Worm (Caenorhabditis elegans) whole organism, late embryonic: ENCODE data around the gene prx-19.

Source experiments
- ceh-18 ChIP-seq: sonication (generic microtip); optimal IDR thresholded peaks from 2 replicates; lab custom pipeline; 2016; ENCODE audit warnings: missing genetic modification characterization, missing compliant biosample characterization
- ceh-19 ChIP-seq: fragments of 200-800 bp; sonication (Bioruptor generic); optimal IDR thresholded peaks from 2 replicates; lab custom pipeline; 2018; ENCODE audit warnings: mild to moderate bottlenecking, missing genetic modification characterization, missing compliant biosample characterization
- ceh-6 ChIP-seq: fragments of 200-800 bp; sonication (Bioruptor generic); optimal IDR thresholded peaks from 2 replicates; lab custom pipeline; 2018; ENCODE audit warnings: mild to moderate bottlenecking, missing genetic modification characterization, missing compliant biosample characterization
- ceh-9 ChIP-seq: sonication (generic microtip); optimal IDR thresholded peaks from 2 replicates; lab custom pipeline; 2016; ENCODE audit warnings: mild to moderate bottlenecking, missing genetic modification characterization, inconsistent platforms, missing compliant biosample characterization
- dve-1 ChIP-seq: sonication (generic microtip); optimal IDR thresholded peaks from 2 replicates; lab custom pipeline; 2017; ENCODE audit warnings: antibody characterized with exemption, mild to moderate bottlenecking, missing genetic modification characterization, missing compliant biosample characterization
- lim-6 ChIP-seq: sonication (generic microtip); optimal IDR thresholded peaks from 2 replicates; lab custom pipeline; 2016; ENCODE audit warnings: missing genetic modification characterization, missing compliant biosample characterization
- lin-11 ChIP-seq: fragments of 200-800 bp; sonication (Bioruptor generic); optimal IDR thresholded peaks from 2 replicates; lab custom pipeline; 2018; ENCODE audit warnings: mild to moderate bottlenecking, missing genetic modification characterization, missing compliant biosample characterization
- nhr-11 ChIP-seq: fragments of 150-350 bp; optimal IDR thresholded peaks from 2 replicates; lab custom pipeline; 2014; ENCODE audit warnings: missing biosample characterization, missing genetic modification characterization
- sox-4 ChIP-seq: sonication (generic microtip); optimal IDR thresholded peaks from 2 replicates; lab custom pipeline; 2017; ENCODE audit warnings: mild to moderate bottlenecking, missing genetic modification characterization, inconsistent platforms, missing compliant biosample characterization
- ttx-3 ChIP-seq: sonication (generic microtip); optimal IDR thresholded peaks from 2 replicates; lab custom pipeline; 2016; ENCODE audit warnings: missing genetic modification reagents, missing genetic modification characterization, missing compliant biosample characterization

DNA sequence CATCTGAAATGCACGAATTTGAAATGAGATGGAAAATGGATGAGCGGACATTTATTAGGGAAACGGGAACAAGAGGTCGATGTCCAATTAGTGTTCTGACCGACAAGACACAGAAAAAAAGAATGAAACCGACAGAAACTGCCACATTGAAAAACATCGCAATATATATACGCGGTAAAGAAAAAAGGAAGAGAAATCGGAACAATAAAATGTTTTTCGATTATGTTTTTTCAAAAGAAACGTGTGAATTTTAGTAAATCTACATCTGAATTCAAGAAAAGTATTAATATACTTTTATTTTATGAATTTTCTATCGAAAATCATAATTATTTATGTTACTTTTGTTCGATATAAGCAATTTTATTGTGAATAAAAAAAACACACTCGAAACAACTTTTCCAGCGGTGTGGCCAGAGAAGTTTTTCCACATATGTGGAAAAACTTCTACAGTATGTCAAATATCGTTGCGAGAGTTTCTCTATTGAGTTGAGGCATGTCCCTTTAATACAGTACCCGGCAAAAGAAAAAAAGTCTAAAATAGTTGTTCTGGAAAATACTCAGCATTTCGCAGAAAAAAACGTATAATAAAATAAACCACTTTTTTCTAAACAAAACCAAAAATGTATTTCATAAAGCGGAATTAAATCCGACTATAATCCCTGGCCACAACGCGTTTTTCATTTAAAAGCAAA is 22.1 kb upstream of the prx-19 start, which contains the start of gene F44E2.10:
- TF ChIP-seq ceh-19 (GFP tag; lab: Kevin White, UChicago) = no peak
- TF ChIP-seq lim-6 (tag; lab: Kevin White, UChicago) = no peak
- no peak for TF ChIP-seq nhr-11 (tag; lab: Kevin White, UChicago)
- TF ChIP-seq lin-11 (tag; lab: Kevin White, UChicago) = no peak
- TF ChIP-seq dve-1 (tag; lab: Kevin White, UChicago) = no peak
- no peak for TF ChIP-seq ceh-6 (GFP tag; lab: Kevin White, UChicago)
- TF ChIP-seq ceh-18 (tag; lab: Kevin White, UChicago) = no peak
- no peak for TF ChIP-seq sox-4
- no peak for TF ChIP-seq ttx-3 (tag; lab: Kevin White, UChicago)
- no peak for TF ChIP-seq ceh-9
